Fruit fly (Drosophila melanogaster): ENCODE measurements around the gene Fdx2.
A peak's percentile ranks its signal among the peaks of the same experiment; 100 is the strongest.

The Fdx2 gene

DNA sequence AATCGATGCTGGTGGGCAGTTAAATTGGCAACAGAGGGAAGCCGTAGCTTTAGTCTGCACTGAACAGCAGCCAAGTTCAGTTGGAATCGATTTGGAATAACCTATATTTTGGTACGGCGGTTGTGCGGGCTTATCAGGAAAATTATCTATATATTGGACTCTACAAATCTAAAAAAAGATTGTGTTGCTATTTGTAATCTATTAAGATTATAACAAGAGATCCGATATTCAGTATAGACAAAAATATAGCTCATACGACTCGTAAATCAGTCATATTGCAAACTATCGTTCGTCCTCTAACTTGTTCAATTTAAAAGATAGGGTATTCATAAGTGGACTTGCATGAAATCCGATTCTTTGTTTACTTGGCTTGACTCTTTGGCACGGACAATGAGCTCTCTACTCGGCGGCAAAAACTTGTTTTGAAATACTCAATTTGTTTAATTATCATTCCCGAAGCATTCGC, 3.7 kb upstream of the Fdx2 start, which contains the start of gene Hexo1 (continued):
- peak; percentile 39 for TF ChIP-seq lilli (GFP tag; optimal IDR thresholded peaks at IDR 0.05)
- TF ChIP-seq NfI (GFP tag; optimal IDR thresholded peaks at IDR 0.05): peak; percentile 6
- peak; percentile 42 for TF ChIP-seq CG3281 (GFP tag; optimal IDR thresholded peaks at IDR 0.05)
- TF ChIP-seq pan (optimal IDR thresholded peaks at IDR 0.05): no peak
- peak in 1 of 2 experiments; percentile 36 for TF ChIP-seq pan (GFP tag; optimal IDR thresholded peaks at IDR 0.05 in 1 of 2, IDR thresholded peaks at IDR 0.05 in 1 of 2)
- TF ChIP-seq CG8290 (GFP tag; optimal IDR thresholded peaks at IDR 0.05): no peak
- TF ChIP-seq CG8290 (tag; optimal IDR thresholded peaks at IDR 0.05): peak in 1 of 2 experiments; percentile 51
- peak; percentile 51 for TF ChIP-seq CG2678 (tag; optimal IDR thresholded peaks at IDR 0.05)
- peak; percentile 53 for TF ChIP-seq CG2120 (GFP tag; optimal IDR thresholded peaks at IDR 0.05)
- peak; percentile 25 for TF ChIP-seq Fer3 (tag; optimal IDR thresholded peaks at IDR 0.05)
- TF ChIP-seq CG17359 (tag; optimal IDR thresholded peaks at IDR 0.05): peak; percentile 40
- TF ChIP-seq HHEX (GFP tag; optimal IDR thresholded peaks at IDR 0.05): no peak
- no peak for TF ChIP-seq pfk (GFP tag; optimal IDR thresholded peaks at IDR 0.05)
- no peak for TF ChIP-seq B-H2 (GFP tag; optimal IDR thresholded peaks at IDR 0.05)
- no peak for TF ChIP-seq Ets97D (GFP tag; optimal IDR thresholded peaks at IDR 0.05)
- no peak for TF ChIP-seq CG17912 (GFP tag; optimal IDR thresholded peaks at IDR 0.05)
- TF ChIP-seq mam (GFP tag; optimal IDR thresholded peaks at IDR 0.05): peak; percentile 15
- peak; percentile 31 for TF ChIP-seq CG18262 (tag; optimal IDR thresholded peaks at IDR 0.05)
- peak; percentile 39 for TF ChIP-seq grau (tag; optimal IDR thresholded peaks at IDR 0.05)
- no peak for TF ChIP-seq ssp (GFP tag; IDR thresholded peaks at IDR 0.05)
- no peak for TF ChIP-seq ara (GFP tag; IDR thresholded peaks at IDR 0.05)
- TF ChIP-seq az2 (GFP tag; optimal IDR thresholded peaks at IDR 0.05): no peak

DNA sequence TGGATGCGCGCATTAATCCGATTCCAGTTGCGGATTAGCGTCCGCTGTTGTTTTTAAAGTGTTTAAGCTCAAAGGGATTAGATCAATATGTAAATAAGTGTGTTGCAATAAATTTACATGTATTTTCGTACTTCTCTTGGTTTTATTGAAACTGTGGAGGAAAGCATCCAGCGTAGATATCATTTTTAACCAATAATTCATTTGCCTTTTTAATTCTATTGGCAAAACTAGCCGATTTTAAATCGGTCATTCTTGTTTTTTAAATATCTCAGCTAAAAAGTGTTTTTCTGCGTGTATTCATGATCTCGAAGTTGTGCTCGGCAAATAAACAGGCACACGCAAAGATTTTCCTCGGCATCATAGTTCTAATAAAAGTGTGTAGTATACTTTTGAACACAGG, 1.0 kb downstream of the Fdx2 start:
- TF ChIP-seq Med (GFP tag): peak; percentile 72
- no peak for TF ChIP-seq B-H2 (GFP tag; optimal IDR thresholded peaks at IDR 0.05)
- no peak for TF ChIP-seq vfl (GFP tag; optimal IDR thresholded peaks at IDR 0.05)
- TF ChIP-seq ERR (GFP tag; optimal IDR thresholded peaks at IDR 0.05): no peak
- peak; percentile 72 for TF ChIP-seq sens (GFP tag)
- TF ChIP-seq Six4 (GFP tag; optimal IDR thresholded peaks at IDR 0.05): no peak

DNA sequence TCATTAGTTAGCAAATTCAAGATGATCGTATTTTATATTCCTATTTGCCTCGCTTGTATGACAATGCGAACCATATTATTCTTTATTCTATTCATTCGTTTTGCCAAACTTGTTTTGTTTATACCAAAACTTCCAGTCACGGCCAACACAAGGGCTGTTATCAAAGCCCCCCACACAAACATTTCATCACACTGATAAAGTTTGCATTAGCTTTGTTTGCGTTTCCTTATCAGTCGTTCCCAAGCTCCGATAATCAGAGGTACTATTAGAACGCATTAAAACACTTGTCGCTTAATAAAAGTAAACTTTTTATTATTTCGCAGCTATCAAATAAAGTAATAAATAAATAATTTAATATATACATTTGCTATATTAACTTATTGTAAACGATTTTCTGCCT, 1.4 kb downstream of the Fdx2 start:
- TF ChIP-seq ab (GFP tag; optimal IDR thresholded peaks at IDR 0.05) (no peak), bab2 (GFP tag; optimal IDR thresholded peaks at IDR 0.05) (no peak), HLH4C (GFP tag; IDR thresholded peaks at IDR 0.05; ENCODE audit: partially characterized antibody) (no peak), CG14050 (GFP tag; IDR thresholded peaks at IDR 0.05) (no peak), Optix (GFP tag; IDR thresholded peaks at IDR 0.05) (no peak), CG6683 (GFP tag; optimal IDR thresholded peaks at IDR 0.05) (no peak), run (tag; optimal IDR thresholded peaks at IDR 0.05) (no peak), dysf (GFP tag; IDR thresholded peaks at IDR 0.05) (no peak), CG6813 (GFP tag; optimal IDR thresholded peaks at IDR 0.05) (no peak), GATAe (GFP tag; conservative IDR thresholded peaks at IDR 0.05) (no peak), Pdp1 (GFP tag; optimal IDR thresholded peaks at IDR 0.05) (peak in 1 of 2 experiments; percentile 22), CoRest (tag; optimal IDR thresholded peaks at IDR 0.05) (no peak), hbn (GFP tag; IDR thresholded peaks at IDR 0.05; ENCODE audit: partially characterized antibody) (no peak), CkIIα-i1 (GFP tag; IDR thresholded peaks at IDR 0.05) (no peak), CG16813 (GFP tag; IDR thresholded peaks at IDR 0.05; ENCODE audit: partially characterized antibody) (no peak), Myb (GFP tag; optimal IDR thresholded peaks at IDR 0.05) (no peak), Mrtf (GFP tag; IDR thresholded peaks at IDR 0.05) (no peak), zen (tag; optimal IDR thresholded peaks at IDR 0.05) (no peak), Mes4 (GFP tag; optimal IDR thresholded peaks at IDR 0.05) (no peak), CG4404 (GFP tag; IDR thresholded peaks at IDR 0.05) (no peak), tgo (GFP tag; IDR thresholded peaks at IDR 0.05) (no peak), CG1832 (GFP tag; optimal IDR thresholded peaks at IDR 0.05) (no peak), CG17568 (GFP tag; optimal IDR thresholded peaks at IDR 0.05) (no peak), CG32532 (GFP tag; IDR thresholded peaks at IDR 0.05) (no peak), CG17359 (tag; optimal IDR thresholded peaks at IDR 0.05) (no peak)
